Fruit fly (Drosophila melanogaster): ENCODE measurements around the gene CG1368.
A peak's percentile ranks its signal among the peaks of the same experiment; 100 is the strongest.

Gene CG1368

dm6 chrX:14218045-14218483, 43.5 kb downstream of the CG1368 start (continued):
- TF ChIP-seq schlank (tag; optimal IDR thresholded peaks at IDR 0.05) (peak; percentile 66), jigr1 (GFP tag; IDR thresholded peaks at IDR 0.05) (0 out of 3 replicates have a peak, but pooled peaks have one; percentile 44), Hey (tag; optimal IDR thresholded peaks at IDR 0.05) (no peak), CrebB (tag; optimal IDR thresholded peaks at IDR 0.05) (peak; percentile 72), CG2202 (tag; optimal IDR thresholded peaks at IDR 0.05) (peak; percentile 62), TFAM (GFP tag; optimal IDR thresholded peaks at IDR 0.05) (no peak), CG16813 (GFP tag; IDR thresholded peaks at IDR 0.05; ENCODE audit: partially characterized antibody) (no peak), vnd (GFP tag; IDR thresholded peaks at IDR 0.05; ENCODE audit: partially characterized antibody) (no peak), gce (GFP tag; IDR thresholded peaks at IDR 0.05) (peak; percentile 69; the same call in 1 of the 3 replicates), gt (GFP tag; IDR thresholded peaks at IDR 0.05) (no peak; the same call in 1 of the 2 replicates), Hr51 (GFP tag; optimal IDR thresholded peaks at IDR 0.05) (peak; percentile 72 to 94), Nf-YA (GFP tag; IDR thresholded peaks at IDR 0.05) (peak; percentile 75), Ravus (GFP tag; IDR thresholded peaks at IDR 0.05) (peak; percentile 64), CG10654 (GFP tag; optimal IDR thresholded peaks at IDR 0.05) (peak; percentile 78), CG12299 (tag; optimal IDR thresholded peaks at IDR 0.05) (peak; percentile 75), bab2 (GFP tag; optimal IDR thresholded peaks at IDR 0.05) (peak; percentile 63), oc (tag; optimal IDR thresholded peaks at IDR 0.05) (peak; percentile 76), ftz-f1 (GFP tag; optimal IDR thresholded peaks at IDR 0.05) (no peak), Deaf1 (tag; optimal IDR thresholded peaks at IDR 0.05) (peak; percentile 67), CG2678 (tag; optimal IDR thresholded peaks at IDR 0.05) (peak; percentile 92), fu2 (GFP tag; optimal IDR thresholded peaks at IDR 0.05) (peak; percentile 48), CG10543 (GFP tag; optimal IDR thresholded peaks at IDR 0.05) (no peak), Kr (GFP tag; optimal IDR thresholded peaks at IDR 0.05) (no peak), Eip74EF (GFP tag; optimal IDR thresholded peaks at IDR 0.05) (peak in 1 of 2 experiments; percentile 92), sisA (GFP tag; IDR thresholded peaks at IDR 0.05) (peak; percentile 87), nmo (GFP tag; optimal IDR thresholded peaks at IDR 0.05) (peak; percentile 90), CG12744 (GFP tag; optimal IDR thresholded peaks at IDR 0.05) (peak; percentile 66), Doc3 (GFP tag; IDR thresholded peaks at IDR 0.05; ENCODE audit: partially characterized antibody) (no peak), lbe (GFP tag; optimal IDR thresholded peaks at IDR 0.05) (peak; percentile 95), HLH4C (GFP tag; IDR thresholded peaks at IDR 0.05; ENCODE audit: partially characterized antibody) (no peak), zfh2 (GFP tag; optimal IDR thresholded peaks at IDR 0.05) (peak; percentile 39), CG34224 (GFP tag; IDR thresholded peaks at IDR 0.05; ENCODE audit: partially characterized antibody) (no peak), CG1602 (GFP tag; optimal IDR thresholded peaks at IDR 0.05) (peak; percentile 75), pzg (GFP tag; optimal IDR thresholded peaks at IDR 0.05) (no peak), CG9876 (GFP tag; optimal IDR thresholded peaks at IDR 0.05) (peak; percentile 36), CG4820 (GFP tag; optimal IDR thresholded peaks at IDR 0.05) (peak; percentile 82), CG7357 (GFP tag; IDR thresholded peaks at IDR 0.05) (peak; percentile 72; the same call in 2 of the 3 replicates), CG9797 (GFP tag; optimal IDR thresholded peaks at IDR 0.05) (no peak), NfI (GFP tag; optimal IDR thresholded peaks at IDR 0.05) (peak; percentile 78), Dad (GFP tag; optimal IDR thresholded peaks at IDR 0.05) (peak; percentile 52), dan (GFP tag; IDR thresholded peaks at IDR 0.05) (0 out of 2 replicates have a peak, but pooled peaks have one; percentile 42), CG10431 (GFP tag; optimal IDR thresholded peaks at IDR 0.05) (no peak), fd102C (GFP tag; optimal IDR thresholded peaks at IDR 0.05) (peak; percentile 23), Gsc (GFP tag; IDR thresholded peaks at IDR 0.05) (no peak), CG3838 (GFP tag; optimal IDR thresholded peaks at IDR 0.05) (peak; percentile 35), Optix (GFP tag; IDR thresholded peaks at IDR 0.05) (0 out of 3 replicates have a peak, but pooled peaks have one; percentile 53), CG8290 (GFP tag; optimal IDR thresholded peaks at IDR 0.05) (peak; percentile 65), CG8290 (tag; optimal IDR thresholded peaks at IDR 0.05) (no peak), dmrt11E (tag; optimal IDR thresholded peaks at IDR 0.05) (peak; percentile 87), Blimp-1 (GFP tag; optimal IDR thresholded peaks at IDR 0.05) (peak; percentile 88)

Measured in whole organism, embryonic.